2 worm cellular contexts compared by ENCODE assay signal in genomic region chrIV:4526724-4527123, ce11.
A peak's percentile ranks its signal among the peaks of the same experiment; 100 is the strongest.
TF ChIP-seq lines count a peak whose summit lies in the region.

No protein-coding gene starts in this region.

TF ChIP-seq in whole organism, early embryonic, 17 proteins besides CTCF, POLR2A, EP300 and RAD21:
- TF ChIP-seq F13C5.2 (tag; optimal IDR thresholded peaks at IDR 0.05; lab: Kevin White, UChicago): no peak
- TF ChIP-seq B0310.2 (tag; optimal IDR thresholded peaks at IDR 0.05; lab: Kevin White, UChicago): no peak
- no peak for TF ChIP-seq pes-1 (GFP tag; IDR thresholded peaks at IDR 0.05; lab: Robert Waterston, UW)
- TF ChIP-seq hnd-1 (tag; optimal IDR thresholded peaks at IDR 0.05; lab: Kevin White, UChicago): no peak
- TF ChIP-seq hmbx-1 (tag; optimal IDR thresholded peaks at IDR 0.05; lab: Kevin White, UChicago): no peak
- TF ChIP-seq ceh-36 (tag; optimal IDR thresholded peaks at IDR 0.05; lab: Kevin White, UChicago): peak; percentile 72
- no peak for TF ChIP-seq aly-1 (tag; optimal IDR thresholded peaks at IDR 0.05; lab: Kevin White, UChicago)

TF ChIP-seq in whole organism, late embryonic, 69 proteins besides CTCF, POLR2A, EP300 and RAD21:
- TF ChIP-seq dve-1 (tag; optimal IDR thresholded peaks at IDR 0.05; lab: Kevin White, UChicago) (peak; percentile 54), pqm-1 (tag; optimal IDR thresholded peaks at IDR 0.05; lab: Kevin White, UChicago) (no peak), unc-86 (tag; optimal IDR thresholded peaks at IDR 0.05; lab: Kevin White, UChicago) (no peak), fax-1 (tag; optimal IDR thresholded peaks at IDR 0.05; lab: Kevin White, UChicago) (no peak), nhr-11 (tag; optimal IDR thresholded peaks at IDR 0.05; lab: Kevin White, UChicago) (no peak), unc-3 (GFP tag; conservative IDR thresholded peaks at IDR 0.05; lab: Robert Waterston, UW) (no peak), unc-3 (tag; optimal IDR thresholded peaks at IDR 0.05; lab: Kevin White, UChicago) (no peak), unc-42 (tag; optimal IDR thresholded peaks at IDR 0.05; lab: Kevin White, UChicago) (no peak), C38D4.7 (GFP tag; optimal IDR thresholded peaks at IDR 0.05; lab: Kevin White, UChicago) (no peak), tbx-2 (tag; optimal IDR thresholded peaks at IDR 0.05; lab: Kevin White, UChicago) (no peak)
